Worm (Caenorhabditis elegans) whole organism, late embryonic: ENCODE results near the gene pals-28.

Experiments
- ahr-1 ChIP-seq: sonication (generic microtip); optimal IDR thresholded peaks from 2 replicates; lab custom pipeline; 2016; ENCODE audit warnings: missing genetic modification characterization, missing compliant biosample characterization
- ama-1 ChIP-seq: fragments of 150-350 bp; optimal IDR thresholded peaks from 2 replicates; lab custom pipeline; 2014
- hlh-13 ChIP-seq: fragments of 200-800 bp; sonication (Bioruptor generic); optimal IDR thresholded peaks from 2 replicates; lab custom pipeline; 2018; ENCODE audit warnings: mild to moderate bottlenecking, missing genetic modification characterization, missing compliant biosample characterization
- nfya-1 ChIP-seq: sonication (generic microtip); optimal IDR thresholded peaks from 2 replicates; lab custom pipeline; 2017; ENCODE audit warnings: missing genetic modification characterization, mild to moderate bottlenecking, missing compliant biosample characterization, antibody characterized with exemption, moderate library complexity
- odd-2 ChIP-seq: sonication (generic microtip); optimal IDR thresholded peaks from 2 replicates; lab custom pipeline; 2017; ENCODE audit warnings: antibody characterized with exemption, mild to moderate bottlenecking, missing genetic modification characterization, missing compliant biosample characterization
- pha-4 ChIP-seq: fragments of 150-350 bp; optimal IDR thresholded peaks from 2 replicates; lab custom pipeline; 2018; ENCODE audit warnings: missing biosample characterization, missing genetic modification reagents, missing genetic modification characterization
- pros-1 ChIP-seq: fragments of 150-350 bp; optimal IDR thresholded peaks from 2 replicates; lab custom pipeline; 2014; ENCODE audit warnings: missing biosample characterization, missing genetic modification reagents, missing genetic modification characterization
- rnt-1 ChIP-seq: sonication (generic microtip); optimal IDR thresholded peaks from 2 replicates; lab custom pipeline; 2016; ENCODE audit warnings: missing genetic modification characterization, missing compliant biosample characterization
- sox-2 ChIP-seq: fragments of 200-800 bp; sonication (Bioruptor generic); IDR thresholded peaks from 2 replicates; pipeline ENCODE4 v1.3.6; 2022; ENCODE audit warnings: missing genetic modification reagents, missing genetic modification characterization, missing compliant biosample characterization
- tbx-2 ChIP-seq: sonication (generic microtip); optimal IDR thresholded peaks from 2 replicates; lab custom pipeline; 2016; ENCODE audit warnings: missing genetic modification characterization, missing compliant biosample characterization

DNA sequence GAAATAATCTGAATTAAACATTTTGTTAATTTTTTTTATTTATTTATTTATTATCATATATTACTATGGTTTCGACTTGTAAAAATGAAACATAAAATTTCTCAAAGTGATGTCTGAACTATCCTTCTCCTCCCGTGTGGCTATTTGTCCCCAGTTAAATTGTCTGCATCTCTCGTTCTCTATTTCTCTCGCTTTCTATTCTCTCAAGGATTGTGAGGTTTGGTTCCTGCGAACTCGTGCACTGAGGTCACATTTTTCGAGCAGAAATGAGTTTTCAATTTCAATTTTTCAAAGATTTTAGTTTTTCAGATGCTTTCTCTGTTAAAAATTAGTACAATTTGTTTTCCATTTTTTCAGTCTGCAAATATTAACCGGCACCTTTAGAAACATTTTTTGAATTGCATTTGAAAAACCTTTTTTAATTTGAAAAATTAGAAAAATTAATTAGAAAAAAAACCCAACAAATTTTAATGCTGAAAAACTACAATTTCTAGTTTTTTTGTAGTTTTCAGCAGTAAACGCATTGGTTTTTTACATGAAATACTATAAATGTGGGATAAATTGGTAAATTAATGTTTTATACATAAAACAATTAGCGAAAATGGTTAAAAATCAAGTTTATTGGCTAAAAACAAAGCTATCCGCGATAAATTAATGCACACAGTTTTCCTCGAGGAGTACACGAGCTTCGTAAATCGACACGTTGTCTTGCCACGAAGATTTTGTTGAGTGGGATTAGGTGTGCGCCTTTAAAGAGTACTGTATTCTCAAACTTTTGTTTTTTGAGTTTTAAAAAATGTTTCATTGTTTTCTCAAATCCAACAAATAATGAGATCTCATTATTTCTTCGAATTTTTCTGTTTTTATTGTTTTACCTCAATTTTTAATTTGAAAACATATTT, 27.8 kb downstream of the pals-28 start:
- no peak for TF ChIP-seq hlh-13 (GFP tag; lab: Kevin White, UChicago)
- no peak for TF ChIP-seq rnt-1 (tag; lab: Kevin White, UChicago)
- TF ChIP-seq pros-1 = no peak
- TF ChIP-seq sox-2 (GFP tag; lab: Robert Waterston, UW) = no peak
- no peak for TF ChIP-seq pha-4
- no peak for TF ChIP-seq odd-2 (tag; lab: Kevin White, UChicago)
- no peak for TF ChIP-seq ama-1 (lab: Kevin White, UChicago)
- TF ChIP-seq ahr-1 (tag; lab: Kevin White, UChicago) = no peak
- no peak for TF ChIP-seq nfya-1 (tag; lab: Kevin White, UChicago)
- TF ChIP-seq tbx-2 = no peak
